Fruit fly (Drosophila melanogaster): Measurements from ENCODE around the gene CG9636.
A peak's percentile ranks its signal among the peaks of the same experiment; 100 is the strongest.

CG9636 gene

DNA sequence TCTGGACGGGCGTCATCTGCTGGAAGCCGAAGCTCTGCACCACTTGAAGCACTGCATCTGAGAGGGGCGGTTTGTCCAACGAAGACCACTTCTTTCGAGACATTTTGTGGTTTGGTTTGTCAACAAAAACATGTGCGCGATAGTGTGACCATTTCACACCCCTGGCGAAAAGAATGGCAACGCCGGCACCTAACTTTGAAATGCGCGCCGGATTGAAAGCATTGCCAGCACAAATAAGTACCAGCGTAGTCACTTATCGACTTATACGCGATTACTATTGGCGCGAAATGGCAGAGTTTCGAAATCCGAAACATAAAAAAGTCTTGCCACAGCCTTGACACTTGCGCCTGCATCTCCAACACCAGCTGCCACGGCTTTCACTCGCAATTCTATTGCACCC is 26.1 kb upstream of the CG9636 start, which contains the start of gene CG9630 (continued):
- TF ChIP-seq CG14710 (tag; optimal IDR thresholded peaks at IDR 0.05) (peak; percentile 58), CG17186 (GFP tag; optimal IDR thresholded peaks at IDR 0.05) (peak; percentile 93), Adf1 (GFP tag; IDR thresholded peaks at IDR 0.05) (0 out of 2 replicates have a peak, but pooled peaks have one; percentile 16), CG12659 (GFP tag; optimal IDR thresholded peaks at IDR 0.05) (peak; percentile 12), bigmax (GFP tag; optimal IDR thresholded peaks at IDR 0.05) (peak; percentile 60), Dref (GFP tag; IDR thresholded peaks at IDR 0.05) (peak; percentile 78), ham (GFP tag; IDR thresholded peaks at IDR 0.05) (no peak), gt (GFP tag; IDR thresholded peaks at IDR 0.05) (no peak), CG2199 (GFP tag; IDR thresholded peaks at IDR 0.05) (no peak), zen2 (GFP tag; IDR thresholded peaks at IDR 0.05; ENCODE audit: partially characterized antibody) (peak; percentile 68; the same call in 2 of the 3 replicates), Side (GFP tag; optimal IDR thresholded peaks at IDR 0.05) (no peak), Atf3 (GFP tag; optimal IDR thresholded peaks at IDR 0.05) (no peak), BEAF-32 (GFP tag; optimal IDR thresholded peaks at IDR 0.05) (peak; percentile 72), twi (tag; optimal IDR thresholded peaks at IDR 0.05) (peak; percentile 85), CG3995 (GFP tag; optimal IDR thresholded peaks at IDR 0.05) (peak; percentile 38), tna (GFP tag; IDR thresholded peaks at IDR 0.05; ENCODE audit: partially characterized antibody) (peak; percentile 31; the same call in 1 of the 2 replicates), CG17912 (GFP tag; optimal IDR thresholded peaks at IDR 0.05) (no peak), CG14014 (GFP tag; IDR thresholded peaks at IDR 0.05) (no peak), inv (GFP tag; IDR thresholded peaks at IDR 0.05; ENCODE audit: partially characterized antibody) (peak; percentile 43; the same call in 1 of the 2 replicates), CG3847 (GFP tag; IDR thresholded peaks at IDR 0.05) (peak; percentile 88), H15 (GFP tag; IDR thresholded peaks at IDR 0.05) (no peak), CG12236 (GFP tag; optimal IDR thresholded peaks at IDR 0.05) (no peak), CG13287 (GFP tag; IDR thresholded peaks at IDR 0.05; ENCODE audit: partially characterized antibody) (peak; percentile 80), CG10321 (GFP tag; IDR thresholded peaks at IDR 0.05) (0 out of 2 replicates have a peak, but pooled peaks have one; percentile 5), stc (GFP tag; IDR thresholded peaks at IDR 0.05) (no peak), ewg (GFP tag; optimal IDR thresholded peaks at IDR 0.05) (peak; percentile 1), nmo (GFP tag; optimal IDR thresholded peaks at IDR 0.05) (peak; percentile 10), hkb (optimal IDR thresholded peaks at IDR 0.05) (peak; percentile 48), hkb (GFP tag; IDR thresholded peaks at IDR 0.05) (no peak), zen (tag; optimal IDR thresholded peaks at IDR 0.05) (peak; percentile 18), ara (GFP tag; IDR thresholded peaks at IDR 0.05) (0 out of 2 replicates have a peak, but pooled peaks have one; percentile 12), CG18262 (tag; optimal IDR thresholded peaks at IDR 0.05) (no peak), Bteb2 (GFP tag; optimal IDR thresholded peaks at IDR 0.05) (no peak), CG13123 (GFP tag; optimal IDR thresholded peaks at IDR 0.05) (no peak), CG3407 (GFP tag; optimal IDR thresholded peaks at IDR 0.05) (no peak), CG11247 (GFP tag; IDR thresholded peaks at IDR 0.05) (no peak), amos (GFP tag; IDR thresholded peaks at IDR 0.05; ENCODE audit: partially characterized antibody) (peak; percentile 69), mld (GFP tag; IDR thresholded peaks at IDR 0.05; ENCODE audit: partially characterized antibody) (0 out of 3 replicates have a peak, but pooled peaks have one; percentile 37), Dip3 (GFP tag; optimal IDR thresholded peaks at IDR 0.05) (no peak), caup (GFP tag; optimal IDR thresholded peaks at IDR 0.05; ENCODE audit: severe bottlenecking) (no peak), vnd (GFP tag; IDR thresholded peaks at IDR 0.05; ENCODE audit: partially characterized antibody) (0 out of 3 replicates have a peak, but pooled peaks have one; percentile 41), nom (GFP tag; optimal IDR thresholded peaks at IDR 0.05) (no peak), prd (optimal IDR thresholded peaks at IDR 0.05) (no peak), prd (GFP tag; IDR thresholded peaks at IDR 0.05) (no peak), croc (GFP tag; conservative IDR thresholded peaks at IDR 0.05) (no peak), CTCF (GFP tag; optimal IDR thresholded peaks at IDR 0.05) (peak; percentile 40), YL-1 (GFP tag; optimal IDR thresholded peaks at IDR 0.05) (peak; percentile 59), Scr (GFP tag; IDR thresholded peaks at IDR 0.05; ENCODE audit: partially characterized antibody) (peak; percentile 62), so (GFP tag; IDR thresholded peaks at IDR 0.05) (no peak), insv (GFP tag; optimal IDR thresholded peaks at IDR 0.05) (peak in 1 of 2 experiments; percentile 2), da (GFP tag; optimal IDR thresholded peaks at IDR 0.05) (peak; percentile 10)

Data from whole organism, embryonic.